Worm (Caenorhabditis elegans) whole organism, L3 larva: ENCODE measurements around the gene ttbk-6.

Experiments
- R02D3.7 ChIP-seq: fragments of 150-350 bp; optimal IDR thresholded peaks from 2 replicates; lab custom pipeline; 2014; ENCODE audit warnings: missing biosample characterization, missing genetic modification characterization
- ZK546.5 ChIP-seq: sonication (generic microtip); optimal IDR thresholded peaks from 2 replicates; lab custom pipeline; 2017; ENCODE audit warnings: missing biosample characterization, missing genetic modification characterization
- aly-2 ChIP-seq: fragments of 150-350 bp; optimal IDR thresholded peaks from 2 replicates; lab custom pipeline; 2014; ENCODE audit warnings: missing biosample characterization, missing genetic modification characterization
- ama-1 ChIP-seq: fragments of 150-350 bp; optimal IDR thresholded peaks from 2 replicates; lab custom pipeline; 2018
- ceh-16 ChIP-seq: sonication (generic microtip); optimal IDR thresholded peaks from 2 replicates; lab custom pipeline; 2017; ENCODE audit warnings: missing biosample characterization, missing genetic modification characterization
- ceh-28 ChIP-seq: fragments of 150-350 bp; optimal IDR thresholded peaks from 2 replicates; lab custom pipeline; 2014; ENCODE audit warnings: missing biosample characterization, missing genetic modification reagents, missing genetic modification characterization
- ceh-82 ChIP-seq: fragments of 150-350 bp; optimal IDR thresholded peaks from 2 replicates; lab custom pipeline; 2014; ENCODE audit warnings: missing biosample characterization, missing genetic modification characterization
- ceh-9 ChIP-seq: sonication (generic microtip); optimal IDR thresholded peaks from 2 replicates; lab custom pipeline; 2018; ENCODE audit warnings: missing biosample characterization, missing genetic modification characterization
- daf-12 ChIP-seq: fragments of 150-350 bp; optimal IDR thresholded peaks from 2 replicates; lab custom pipeline; 2014; ENCODE audit warnings: missing biosample characterization, missing genetic modification reagents, missing genetic modification characterization
- egl-27 ChIP-seq: sonication (generic microtip); optimal IDR thresholded peaks from 4 replicates; lab custom pipeline; 2017; ENCODE audit warnings: missing biosample characterization, missing genetic modification reagents, missing genetic modification characterization
- egl-5 ChIP-seq: fragments of 150-350 bp; optimal IDR thresholded peaks from 2 replicates; lab custom pipeline; 2017; ENCODE audit warnings: missing biosample characterization, missing genetic modification reagents, missing genetic modification characterization, inconsistent platforms
- elt-1 ChIP-seq: fragments of 150-350 bp; optimal IDR thresholded peaks from 2 replicates; lab custom pipeline; 2014; ENCODE audit warnings: missing biosample characterization, missing genetic modification characterization
- elt-2 ChIP-seq: sonication (generic microtip); optimal IDR thresholded peaks from 2 replicates; lab custom pipeline; 2016; ENCODE audit warnings: missing genetic modification reagents, mild to moderate bottlenecking, missing genetic modification characterization, missing compliant biosample characterization
- elt-3 ChIP-seq, 3 experiments: fragments of 150-350 bp in 1 of 3; sonication (generic microtip) in 2 of 3; optimal IDR thresholded peaks; 2 replicates in 2 of 3; 4 replicates in 1 of 3; lab custom pipeline; 2014 to 2017; ENCODE audit warnings: missing biosample characterization in 3 of 3, missing genetic modification characterization in 3 of 3
- eor-1 ChIP-seq, 2 experiments: fragments of 150-350 bp; optimal IDR thresholded peaks; 2 replicates each; lab custom pipeline; 2014 to 2018; ENCODE audit warnings: missing biosample characterization in 2 of 2, missing genetic modification characterization in 2 of 2
- fkh-10 ChIP-seq: sonication (generic microtip); optimal IDR thresholded peaks from 2 replicates; lab custom pipeline; 2017; ENCODE audit warnings: missing biosample characterization, missing genetic modification reagents, missing genetic modification characterization
- fkh-2 ChIP-seq: fragments of 150-350 bp; optimal IDR thresholded peaks from 2 replicates; lab custom pipeline; 2014; ENCODE audit warnings: missing biosample characterization, missing genetic modification reagents, missing genetic modification characterization
- fos-1 ChIP-seq: fragments of 150-350 bp; optimal IDR thresholded peaks from 2 replicates; lab custom pipeline; 2014; ENCODE audit warnings: missing biosample characterization, missing genetic modification characterization
- hmg-11 ChIP-seq: sonication (generic microtip); optimal IDR thresholded peaks from 2 replicates; lab custom pipeline; 2016; ENCODE audit warnings: missing genetic modification characterization, missing compliant biosample characterization
- jun-1 ChIP-seq: fragments of 150-350 bp; optimal IDR thresholded peaks from 2 replicates; lab custom pipeline; 2014; ENCODE audit warnings: missing biosample characterization, missing genetic modification reagents, missing genetic modification characterization
- lin-15B ChIP-seq: fragments of 150-350 bp; optimal IDR thresholded peaks from 2 replicates; lab custom pipeline; 2014; ENCODE audit warnings: missing biosample characterization, missing genetic modification characterization
- lin-39 ChIP-seq: fragments of 150-350 bp; optimal IDR thresholded peaks from 2 replicates; lab custom pipeline; 2018; ENCODE audit warnings: missing biosample characterization, missing genetic modification reagents, missing genetic modification characterization
- lsy-12 ChIP-seq: sonication (generic microtip); optimal IDR thresholded peaks from 2 replicates; lab custom pipeline; 2016; ENCODE audit warnings: mild to moderate bottlenecking, missing genetic modification characterization, missing compliant biosample characterization
- mdl-1 ChIP-seq: fragments of 150-350 bp; optimal IDR thresholded peaks from 2 replicates; lab custom pipeline; 2014; ENCODE audit warnings: missing biosample characterization, missing genetic modification characterization
- mml-1 ChIP-seq: fragments of 150-350 bp; sonication (generic microtip); optimal IDR thresholded peaks from 3 replicates; lab custom pipeline; 2014; ENCODE audit warnings: missing biosample characterization, missing genetic modification characterization
- nfya-1 ChIP-seq: sonication (generic microtip); optimal IDR thresholded peaks from 2 replicates; lab custom pipeline; 2017; ENCODE audit warnings: missing genetic modification characterization, mild to moderate bottlenecking, missing compliant biosample characterization, antibody characterized with exemption, moderate library complexity; ENCODE audit not compliant: insufficient read depth
- nhr-11 ChIP-seq: fragments of 150-350 bp; optimal IDR thresholded peaks from 2 replicates; lab custom pipeline; 2014; ENCODE audit warnings: missing biosample characterization, missing genetic modification characterization
- nhr-12 ChIP-seq: fragments of 150-350 bp; optimal IDR thresholded peaks from 2 replicates; lab custom pipeline; 2014; ENCODE audit warnings: missing biosample characterization, missing genetic modification characterization
- nhr-23 ChIP-seq: fragments of 150-350 bp; optimal IDR thresholded peaks from 2 replicates; lab custom pipeline; 2014; ENCODE audit warnings: missing biosample characterization, missing genetic modification reagents, missing genetic modification characterization
- nhr-237 ChIP-seq: fragments of 150-350 bp; optimal IDR thresholded peaks from 2 replicates; lab custom pipeline; 2014; ENCODE audit warnings: missing biosample characterization, missing genetic modification characterization
- nhr-25 ChIP-seq: sonication (generic microtip); optimal IDR thresholded peaks from 2 replicates; lab custom pipeline; 2017; ENCODE audit warnings: missing biosample characterization, missing genetic modification characterization
- nhr-28 ChIP-seq: fragments of 150-350 bp; optimal IDR thresholded peaks from 2 replicates; lab custom pipeline; 2014; ENCODE audit warnings: missing biosample characterization, missing genetic modification characterization
- nhr-43 ChIP-seq: sonication (generic microtip); optimal IDR thresholded peaks from 2 replicates; lab custom pipeline; 2016; ENCODE audit warnings: mild to moderate bottlenecking, missing genetic modification characterization, missing compliant biosample characterization; ENCODE audit not compliant: poor library complexity, severe bottlenecking
- nhr-67 ChIP-seq: fragments of 150-350 bp; optimal IDR thresholded peaks from 2 replicates; lab custom pipeline; 2014; ENCODE audit warnings: missing biosample characterization, missing genetic modification characterization
- nhr-76 ChIP-seq: fragments of 150-350 bp; sonication (generic microtip); optimal IDR thresholded peaks from 5 replicates; lab custom pipeline; 2014; ENCODE audit warnings: missing biosample characterization, missing genetic modification characterization
- nhr-77 ChIP-seq: fragments of 150-350 bp; optimal IDR thresholded peaks from 2 replicates; lab custom pipeline; 2014; ENCODE audit warnings: missing biosample characterization, missing genetic modification characterization
- pha-4 ChIP-seq: fragments of 150-350 bp; optimal IDR thresholded peaks from 2 replicates; lab custom pipeline; 2014; ENCODE audit warnings: missing biosample characterization, missing genetic modification reagents, missing genetic modification characterization
- pqm-1 ChIP-seq: fragments of 150-350 bp; optimal IDR thresholded peaks from 2 replicates; lab custom pipeline; 2017; ENCODE audit warnings: missing biosample characterization, missing genetic modification characterization, inconsistent platforms
- sea-2 ChIP-seq: fragments of 150-350 bp; sonication (generic microtip); optimal IDR thresholded peaks from 4 replicates; lab custom pipeline; 2014; ENCODE audit warnings: missing biosample characterization, missing genetic modification reagents, missing genetic modification characterization
- skn-1 ChIP-seq: fragments of 150-350 bp; optimal IDR thresholded peaks from 2 replicates; lab custom pipeline; 2014; ENCODE audit warnings: missing biosample characterization, missing genetic modification characterization
- snpc-4 ChIP-seq: fragments of 150-350 bp; optimal IDR thresholded peaks from 2 replicates; lab custom pipeline; 2014; ENCODE audit warnings: missing biosample characterization, missing genetic modification characterization
- tbx-2 ChIP-seq: sonication (generic microtip); optimal IDR thresholded peaks from 2 replicates; lab custom pipeline; 2016; ENCODE audit warnings: mild to moderate bottlenecking, missing genetic modification characterization, missing compliant biosample characterization
- unc-39 ChIP-seq: sonication (generic microtip); optimal IDR thresholded peaks from 4 replicates; lab custom pipeline; 2017; ENCODE audit warnings: missing biosample characterization, missing genetic modification characterization
- unc-62 ChIP-seq: fragments of 150-350 bp; sonication (generic microtip); optimal IDR thresholded peaks from 4 replicates; lab custom pipeline; 2014; ENCODE audit warnings: missing biosample characterization, missing genetic modification reagents, missing genetic modification characterization
- zag-1 ChIP-seq: fragments of 150-350 bp; optimal IDR thresholded peaks from 2 replicates; lab custom pipeline; 2014; ENCODE audit warnings: missing biosample characterization, missing genetic modification characterization
- ztf-11 ChIP-seq: fragments of 150-350 bp; optimal IDR thresholded peaks from 2 replicates; lab custom pipeline; 2014; ENCODE audit warnings: missing biosample characterization, missing genetic modification characterization
- ztf-4 ChIP-seq: fragments of 150-350 bp; optimal IDR thresholded peaks from 2 replicates; lab custom pipeline; 2014; ENCODE audit warnings: missing biosample characterization, missing genetic modification characterization

Gene ttbk-6

ce11 chrIII:5074398-5074797 lies at the start of gene ttbk-6:
TSS of gene ttbk-6 (plus strand) at chrIII:5074698.
- TF ChIP-seq nfya-1 (tag; lab: Kevin White, UChicago) (no peak), egl-5 (no peak), mml-1 (tag; lab: Kevin White, UChicago) (no peak), sea-2 (GFP tag; lab: Kevin White, UChicago) (no peak)
- TF ChIP-seq, all 47 proteins: peak for 0

ce11 chrIII:5025136-5025629 lies 49.3 kb upstream of the ttbk-6 start:
- no peak for TF ChIP-seq nhr-76 (tag; lab: Kevin White, UChicago)
- no peak for TF ChIP-seq lin-15B (tag; lab: Kevin White, UChicago)
- no peak for TF ChIP-seq daf-12 (tag; lab: Kevin White, UChicago)
- TF ChIP-seq ZK546.5 (tag; lab: Kevin White, UChicago), result no peak
- no peak for TF ChIP-seq pqm-1
- no peak for TF ChIP-seq lin-39 (tag; lab: Kevin White, UChicago)
- no peak for TF ChIP-seq mdl-1 (tag; lab: Kevin White, UChicago)
- no peak for TF ChIP-seq fos-1
- TF ChIP-seq eor-1 (tag; optimal IDR thresholded peaks at IDR 0.05; lab: Kevin White, UChicago), result no peak
- TF ChIP-seq elt-2 (tag; lab: Kevin White, UChicago), result peak; percentile 30
- no peak for TF ChIP-seq sea-2 (GFP tag; lab: Kevin White, UChicago)
- TF ChIP-seq ama-1, result peak; percentile 98
- TF ChIP-seq nhr-25 (tag; lab: Kevin White, UChicago), result peak; percentile 68
- no peak for TF ChIP-seq snpc-4 (tag; lab: Kevin White, UChicago)
- no peak for TF ChIP-seq ceh-28 (tag; lab: Kevin White, UChicago)
- TF ChIP-seq nhr-237 (tag; lab: Kevin White, UChicago), result no peak
- no peak for TF ChIP-seq fkh-10 (GFP tag; lab: Kevin White, UChicago)
- no peak for TF ChIP-seq ceh-82 (tag; lab: Kevin White, UChicago)
- TF ChIP-seq unc-62 (GFP tag; lab: Kevin White, UChicago), result no peak
- no peak for TF ChIP-seq elt-3 (tag; optimal IDR thresholded peaks at IDR 0.05; lab: Kevin White, UChicago)
- no peak for TF ChIP-seq nhr-77 (tag; lab: Kevin White, UChicago)
- TF ChIP-seq nhr-23 (tag; lab: Kevin White, UChicago), result peak; percentile 16
- TF ChIP-seq nhr-11 (tag; lab: Kevin White, UChicago), result no peak
- TF ChIP-seq fkh-2, result no peak
- TF ChIP-seq skn-1 (tag; lab: Kevin White, UChicago), result no peak
- no peak for TF ChIP-seq nhr-67 (tag; lab: Kevin White, UChicago)
- no peak for TF ChIP-seq nhr-12
- no peak for TF ChIP-seq elt-1 (tag; lab: Kevin White, UChicago)
- TF ChIP-seq ceh-9 (tag; lab: Kevin White, UChicago), result no peak
- peak; percentile 71 for TF ChIP-seq pha-4 (tag; lab: Kevin White, UChicago)
- TF ChIP-seq nhr-43 (tag; lab: Kevin White, UChicago), result peak; percentile 86
- TF ChIP-seq nfya-1 (tag; lab: Kevin White, UChicago), result peak; percentile 12
- no peak for TF ChIP-seq unc-39 (tag; lab: Kevin White, UChicago)
- TF ChIP-seq jun-1, result no peak
- TF ChIP-seq zag-1, result no peak
- no peak for TF ChIP-seq egl-5
- TF ChIP-seq ztf-4 (tag; lab: Kevin White, UChicago), result no peak
- TF ChIP-seq ceh-16 (tag; lab: Kevin White, UChicago), result no peak
- peak; percentile 16 for TF ChIP-seq tbx-2 (tag; lab: Kevin White, UChicago)
- no peak for TF ChIP-seq nhr-28 (tag; lab: Kevin White, UChicago)
- no peak for TF ChIP-seq mml-1 (tag; lab: Kevin White, UChicago)
- TF ChIP-seq egl-27 (tag; lab: Kevin White, UChicago), result no peak
- no peak for TF ChIP-seq ztf-11
- TF ChIP-seq aly-2 (tag; lab: Kevin White, UChicago), result no peak
- peak; percentile 46 for TF ChIP-seq lsy-12 (tag; lab: Kevin White, UChicago)
- no peak for TF ChIP-seq R02D3.7 (tag; lab: Kevin White, UChicago)
- no peak for TF ChIP-seq hmg-11 (tag; lab: Kevin White, UChicago)
